Worm (Caenorhabditis elegans) whole organism, young adult: ENCODE measurements around the gene timm-17B.2.

Experiments used
- B0019.2 ChIP-seq: fragments of 200-800 bp; sonication (Bioruptor generic); conservative IDR thresholded peaks from 2 replicates; pipeline ENCODE4 v1.3.6; 2022; ENCODE audit warnings: missing genetic modification reagents, missing genetic modification characterization, missing compliant biosample characterization
- B0261.1 ChIP-seq: sonication (generic microtip); optimal IDR thresholded peaks from 2 replicates; lab custom pipeline; 2016; ENCODE audit warnings: mild to moderate bottlenecking, missing genetic modification characterization, moderate library complexity, missing compliant biosample characterization
- B0336.3 ChIP-seq: fragments of 200-800 bp; sonication (Bioruptor generic); IDR thresholded peaks from 2 replicates; pipeline ENCODE4 v1.3.6; 2022; ENCODE audit warnings: missing genetic modification characterization, missing compliant biosample characterization
- C17E4.6 ChIP-seq: fragments of 200-800 bp; sonication (Bioruptor generic); IDR thresholded peaks from 2 replicates; pipeline ENCODE4 v1.3.6; 2022; ENCODE audit warnings: missing genetic modification reagents, missing genetic modification characterization, missing compliant biosample characterization
- F10E7.11 ChIP-seq: sonication (generic microtip); optimal IDR thresholded peaks from 2 replicates; lab custom pipeline; 2017; ENCODE audit warnings: mild to moderate bottlenecking, missing genetic modification characterization, moderate library complexity, missing compliant biosample characterization
- F23B12.7 ChIP-seq: sonication (generic microtip); optimal IDR thresholded peaks from 2 replicates; lab custom pipeline; 2017; ENCODE audit warnings: missing genetic modification characterization, mild to moderate bottlenecking, missing compliant biosample characterization, antibody characterized with exemption, moderate library complexity; ENCODE audit not compliant: insufficient read depth
- F33H1.4 ChIP-seq: fragments of 200-800 bp; sonication (Bioruptor generic); IDR thresholded peaks from 2 replicates; pipeline ENCODE4 v1.3.6; 2022; ENCODE audit warnings: missing genetic modification reagents, missing genetic modification characterization, missing compliant biosample characterization
- F37B4.10 ChIP-seq: fragments of 200-800 bp; sonication (Bioruptor generic); IDR thresholded peaks from 2 replicates; pipeline ENCODE4 v1.3.6; 2022; ENCODE audit warnings: missing genetic modification characterization, missing compliant biosample characterization
- F49E8.2 ChIP-seq: sonication (generic microtip); optimal IDR thresholded peaks from 3 replicates; lab custom pipeline; 2017; ENCODE audit warnings: missing genetic modification characterization, mild to moderate bottlenecking, missing compliant biosample characterization, antibody characterized with exemption, moderate library complexity; ENCODE audit not compliant: insufficient read depth
- F57C9.4 ChIP-seq: sonication (generic microtip); optimal IDR thresholded peaks from 2 replicates; lab custom pipeline; 2017; ENCODE audit warnings: mild to moderate bottlenecking, missing genetic modification characterization, missing compliant biosample characterization
- K12H6.12 ChIP-seq: fragments of 200-800 bp; sonication (Bioruptor generic); optimal IDR thresholded peaks from 2 replicates; lab custom pipeline; 2018; ENCODE audit warnings: mild to moderate bottlenecking, missing genetic modification characterization, missing compliant biosample characterization
- Y53F4B.3 ChIP-seq: fragments of 200-800 bp; sonication (Bioruptor generic); IDR thresholded peaks from 2 replicates; pipeline ENCODE4 v1.3.6; 2022; ENCODE audit warnings: missing genetic modification reagents, missing genetic modification characterization, missing compliant biosample characterization
- Y79H2A.3 ChIP-seq: fragments of 200-800 bp; sonication (Bioruptor generic); conservative IDR thresholded peaks from 2 replicates; pipeline ENCODE4 v1.3.6; 2022; ENCODE audit warnings: missing genetic modification reagents, missing genetic modification characterization, missing compliant biosample characterization
- atf-7 ChIP-seq: sonication (generic microtip); optimal IDR thresholded peaks from 2 replicates; lab custom pipeline; 2017; ENCODE audit warnings: mild to moderate bottlenecking, missing genetic modification characterization, missing compliant biosample characterization
- athp-1 ChIP-seq: sonication (generic microtip); optimal IDR thresholded peaks from 2 replicates; lab custom pipeline; 2017; ENCODE audit warnings: mild to moderate bottlenecking, missing genetic modification characterization, missing compliant biosample characterization
- bed-2 ChIP-seq: fragments of 200-800 bp; sonication (Bioruptor generic); IDR thresholded peaks from 2 replicates; pipeline ENCODE4 v1.3.6; 2022; ENCODE audit warnings: missing genetic modification reagents, missing genetic modification characterization, missing compliant biosample characterization
- ccch-3 ChIP-seq: fragments of 200-800 bp; sonication (Bioruptor generic); optimal IDR thresholded peaks from 2 replicates; lab custom pipeline; 2018; ENCODE audit warnings: mild to moderate bottlenecking, missing genetic modification characterization, missing compliant biosample characterization
- cebp-1 ChIP-seq, 2 experiments: fragments of 200-800 bp in 1 of 2; sonication (Bioruptor generic) in 1 of 2; sonication (generic microtip) in 1 of 2; IDR thresholded peaks in 1 of 2; optimal IDR thresholded peaks in 1 of 2; 2 replicates each; pipeline versions ENCODE4 v1.3.6 to Lab custom; 2017 to 2022; ENCODE audit warnings: missing compliant biosample characterization in 2 of 2, missing genetic modification characterization in 2 of 2, mild to moderate bottlenecking in 1 of 2, missing genetic modification reagents in 1 of 2, moderate library complexity in 1 of 2
- cebp-2 ChIP-seq: fragments of 200-800 bp; sonication (Bioruptor generic); IDR thresholded peaks from 2 replicates; pipeline ENCODE4 v1.3.6; 2022; ENCODE audit warnings: missing genetic modification characterization, missing compliant biosample characterization
- ceh-100 ChIP-seq: fragments of 200-800 bp; sonication (Bioruptor generic); IDR thresholded peaks from 2 replicates; pipeline ENCODE4 v1.3.6; 2022; ENCODE audit warnings: missing genetic modification reagents, missing genetic modification characterization, missing compliant biosample characterization
- ceh-27 ChIP-seq: fragments of 200-800 bp; sonication (Bioruptor generic); optimal IDR thresholded peaks from 2 replicates; lab custom pipeline; 2018; ENCODE audit warnings: mild to moderate bottlenecking, missing genetic modification characterization, moderate library complexity, missing compliant biosample characterization
- ceh-58 ChIP-seq: fragments of 200-800 bp; sonication (Bioruptor generic); IDR thresholded peaks from 2 replicates; pipeline ENCODE4 v1.3.6; 2022; ENCODE audit warnings: missing genetic modification characterization, missing compliant biosample characterization
- ceh-79 ChIP-seq: sonication (generic microtip); optimal IDR thresholded peaks from 2 replicates; lab custom pipeline; 2017; ENCODE audit warnings: mild to moderate bottlenecking, missing genetic modification characterization, missing compliant biosample characterization
- die-1 ChIP-seq: sonication (generic microtip); optimal IDR thresholded peaks from 2 replicates; lab custom pipeline; 2016; ENCODE audit warnings: missing genotype, mild to moderate bottlenecking, missing genetic modification characterization, missing compliant biosample characterization
- egl-18 ChIP-seq: fragments of 200-800 bp; sonication (Bioruptor generic); IDR thresholded peaks from 2 replicates; pipeline ENCODE4 v1.3.6; 2022; ENCODE audit warnings: missing genetic modification reagents, missing genetic modification characterization, missing compliant biosample characterization
- egl-44 ChIP-seq: fragments of 200-800 bp; sonication (Bioruptor generic); IDR thresholded peaks from 2 replicates; pipeline ENCODE4 v1.3.6; 2022; ENCODE audit warnings: missing genetic modification reagents, missing genetic modification characterization, missing compliant biosample characterization
- ets-4 ChIP-seq: fragments of 200-800 bp; sonication (Bioruptor generic); optimal IDR thresholded peaks from 2 replicates; lab custom pipeline; 2018; ENCODE audit warnings: mild to moderate bottlenecking, missing genetic modification characterization, missing compliant biosample characterization
- fkh-3 ChIP-seq: sonication (generic microtip); optimal IDR thresholded peaks from 2 replicates; lab custom pipeline; 2016; ENCODE audit warnings: mild to moderate bottlenecking, missing genetic modification characterization, missing compliant biosample characterization
- gei-17 ChIP-seq: fragments of 200-800 bp; sonication (Bioruptor generic); optimal IDR thresholded peaks from 2 replicates; lab custom pipeline; 2018; ENCODE audit warnings: mild to moderate bottlenecking, missing genetic modification characterization, missing compliant biosample characterization
- hlh-26 ChIP-seq: fragments of 200-800 bp; sonication (Bioruptor generic); conservative IDR thresholded peaks from 2 replicates; pipeline ENCODE4 v1.3.6; 2022; ENCODE audit warnings: missing genetic modification reagents, missing genetic modification characterization, missing compliant biosample characterization
- lin-26 ChIP-seq: fragments of 200-800 bp; sonication (Bioruptor generic); IDR thresholded peaks from 2 replicates; pipeline ENCODE4 v1.3.6; 2022; ENCODE audit warnings: missing genetic modification reagents, missing genetic modification characterization, missing compliant biosample characterization
- lin-35 ChIP-seq, 3 experiments: fragments of 150-350 bp in 2 of 3; sonication (generic microtip) in 1 of 3; optimal IDR thresholded peaks; 2 replicates each; lab custom pipeline; 2014 to 2018; ENCODE audit warnings: missing biosample characterization in 3 of 3, missing genetic modification characterization in 3 of 3, missing genetic modification reagents in 3 of 3
- lir-1 ChIP-seq: fragments of 200-800 bp; sonication (Bioruptor generic); conservative IDR thresholded peaks from 2 replicates; pipeline ENCODE4 v1.3.6; 2022; ENCODE audit warnings: missing genetic modification reagents, missing genetic modification characterization, missing compliant biosample characterization
- mxl-1 ChIP-seq: sonication (generic microtip); optimal IDR thresholded peaks from 2 replicates; lab custom pipeline; 2016; ENCODE audit warnings: missing genetic modification characterization, missing compliant biosample characterization
- nhr-27 ChIP-seq: fragments of 200-800 bp; sonication (Bioruptor generic); optimal IDR thresholded peaks from 2 replicates; lab custom pipeline; 2018; ENCODE audit warnings: mild to moderate bottlenecking, missing genetic modification characterization, moderate library complexity, missing compliant biosample characterization
- nhr-80 ChIP-seq: sonication (generic microtip); optimal IDR thresholded peaks from 2 replicates; lab custom pipeline; 2016; ENCODE audit warnings: missing genetic modification characterization, missing compliant biosample characterization
- pbrm-1 ChIP-seq: fragments of 200-800 bp; sonication (Bioruptor generic); IDR thresholded peaks from 2 replicates; pipeline ENCODE4 v1.3.6; 2022; ENCODE audit warnings: missing genetic modification reagents, missing genetic modification characterization, missing compliant biosample characterization
- repo-1 ChIP-seq: sonication (generic microtip); optimal IDR thresholded peaks from 2 replicates; lab custom pipeline; 2017; ENCODE audit warnings: mild to moderate bottlenecking, missing genetic modification characterization, missing compliant biosample characterization
- snpc-4 ChIP-seq, 5 experiments: fragments of 150-350 bp in 1 of 5; sonication (generic microtip) in 4 of 5; optimal IDR thresholded peaks; 2 replicates each; lab custom pipeline; 2014 to 2018; ENCODE audit warnings: missing genetic modification characterization in 5 of 5, missing biosample characterization in 3 of 5, antibody characterized with exemption in 2 of 5, mild to moderate bottlenecking in 2 of 5, missing compliant biosample characterization in 2 of 5, missing genotype in 2 of 5, moderate library complexity in 2 of 5, missing genetic modification reagents in 1 of 5
- sptf-2 ChIP-seq: fragments of 200-800 bp; sonication (Bioruptor generic); optimal IDR thresholded peaks from 2 replicates; lab custom pipeline; 2018; ENCODE audit warnings: mild to moderate bottlenecking, missing genetic modification characterization, missing compliant biosample characterization
- tbx-9 ChIP-seq: sonication (generic microtip); optimal IDR thresholded peaks from 2 replicates; lab custom pipeline; 2016; ENCODE audit warnings: borderline replicate concordance, missing genetic modification characterization, inconsistent platforms, missing compliant biosample characterization
- unc-130 ChIP-seq: sonication (generic microtip); optimal IDR thresholded peaks from 2 replicates; lab custom pipeline; 2016; ENCODE audit warnings: missing genetic modification reagents, missing genetic modification characterization, missing compliant biosample characterization
- zim-3 ChIP-seq: sonication (generic microtip); optimal IDR thresholded peaks from 2 replicates; lab custom pipeline; 2017; ENCODE audit warnings: mild to moderate bottlenecking, missing genetic modification characterization, moderate library complexity, missing compliant biosample characterization
- ztf-18 ChIP-seq: sonication (generic microtip); optimal IDR thresholded peaks from 2 replicates; lab custom pipeline; 2016; ENCODE audit warnings: missing genotype, mild to moderate bottlenecking, missing genetic modification characterization, missing compliant biosample characterization
- ztf-26 ChIP-seq: sonication (generic microtip); optimal IDR thresholded peaks from 2 replicates; lab custom pipeline; 2017; ENCODE audit warnings: missing genetic modification characterization, missing compliant biosample characterization
- ztf-28 ChIP-seq: fragments of 200-800 bp; sonication (Bioruptor generic); IDR thresholded peaks from 2 replicates; pipeline ENCODE4 v1.3.6; 2022; ENCODE audit warnings: missing genetic modification reagents, missing genetic modification characterization, missing compliant biosample characterization
- ztf-3 ChIP-seq: fragments of 200-800 bp; sonication (Bioruptor generic); optimal IDR thresholded peaks from 2 replicates; lab custom pipeline; 2018; ENCODE audit warnings: mild to moderate bottlenecking, missing genetic modification characterization, missing compliant biosample characterization

Gene timm-17B.2

ce11 chrIV:8375381-8375780 lies 21.1 kb upstream of the timm-17B.2 start (continued):
- TF ChIP-seq F37B4.10 (GFP tag; lab: Robert Waterston, UW) (no peak), gei-17 (GFP tag; lab: Kevin White, UChicago) (no peak), ceh-100 (GFP tag; lab: Robert Waterston, UW) (no peak), F57C9.4 (tag; lab: Kevin White, UChicago) (no peak), nhr-27 (peak; percentile 21), K12H6.12 (tag; lab: Kevin White, UChicago) (peak; percentile 9), Y53F4B.3 (GFP tag; lab: Robert Waterston, UW) (peak; percentile 20; the same call in 1 of the 2 replicates), zim-3 (tag; lab: Kevin White, UChicago) (peak; percentile 75), die-1 (tag; lab: Kevin White, UChicago) (peak; percentile 90), C17E4.6 (GFP tag; lab: Robert Waterston, UW) (peak; percentile 43; the same call in 1 of the 2 replicates), ztf-3 (GFP tag; lab: Kevin White, UChicago) (no peak), fkh-3 (no peak), tbx-9 (tag; lab: Kevin White, UChicago) (no peak), cebp-2 (GFP tag; lab: Robert Waterston, UW) (no peak), lin-35 (GFP tag; optimal IDR thresholded peaks at IDR 0.05; lab: Kevin White, UChicago) (peak in 1 of 3 experiments; percentile 61), ztf-28 (GFP tag; lab: Robert Waterston, UW) (no peak), F33H1.4 (GFP tag; lab: Robert Waterston, UW) (peak; percentile 59), hlh-26 (GFP tag; lab: Robert Waterston, UW) (no peak), cebp-1 (GFP tag; IDR thresholded peaks at IDR 0.05; lab: Robert Waterston, UW) (0 out of 2 replicates have a peak, but pooled peaks have one; percentile 9), cebp-1 (tag; optimal IDR thresholded peaks at IDR 0.05; lab: Kevin White, UChicago) (peak; percentile 70), mxl-1 (tag; lab: Kevin White, UChicago) (peak; percentile 76), F10E7.11 (no peak), ceh-58 (GFP tag; lab: Robert Waterston, UW) (0 out of 2 replicates have a peak, but pooled peaks have one; percentile 70), ets-4 (GFP tag; lab: Kevin White, UChicago) (no peak), B0336.3 (GFP tag; lab: Robert Waterston, UW) (peak; percentile 83), B0261.1 (tag; lab: Kevin White, UChicago) (peak; percentile 77), nhr-80 (tag; lab: Kevin White, UChicago) (peak; percentile 60), egl-44 (peak; percentile 67; the same call in 1 of the 2 replicates), ceh-79 (peak; percentile 56), repo-1 (tag; lab: Kevin White, UChicago) (peak; percentile 73), atf-7 (tag; lab: Kevin White, UChicago) (peak; percentile 31), athp-1 (tag; lab: Kevin White, UChicago) (peak; percentile 80), bed-2 (GFP tag; lab: Robert Waterston, UW) (no peak), ceh-27 (GFP tag; lab: Kevin White, UChicago) (peak; percentile 70), pbrm-1 (peak; percentile 62; the same call in 1 of the 2 replicates), lin-26 (peak; percentile 84), Y79H2A.3 (GFP tag; lab: Robert Waterston, UW) (0 out of 2 replicates have a peak, but pooled peaks have one; percentile 54), ztf-26 (tag; lab: Kevin White, UChicago) (peak; percentile 42), ccch-3 (GFP tag; lab: Kevin White, UChicago) (peak; percentile 50), F49E8.2 (tag; lab: Kevin White, UChicago) (peak; percentile 57), unc-130 (peak; percentile 85), egl-18 (GFP tag; lab: Robert Waterston, UW) (no peak), sptf-2 (peak; percentile 49), B0019.2 (GFP tag; lab: Robert Waterston, UW) (no peak; the same call in 1 of the 2 replicates), ztf-18 (tag; lab: Kevin White, UChicago) (peak; percentile 72), F23B12.7 (peak; percentile 31), lir-1 (GFP tag; lab: Robert Waterston, UW) (0 out of 2 replicates have a peak, but pooled peaks have one; percentile 45), snpc-4 (GFP tag; optimal IDR thresholded peaks at IDR 0.05; lab: Kevin White, UChicago) (peak; percentile 86), snpc-4 (tag; optimal IDR thresholded peaks at IDR 0.05; lab: Kevin White, UChicago) (peak in 3 of 4 experiments; percentile 70 to 74 (median 71))
